Fruit fly (Drosophila melanogaster): Measurements from ENCODE around the gene CG4497.

dm6 chr2L:7148086-7148485, 46.3 kb downstream of the CG4497 start:
- TF ChIP-seq tai (GFP tag; optimal IDR thresholded peaks at IDR 0.05) (no peak), Dfd (GFP tag; optimal IDR thresholded peaks at IDR 0.05) (no peak)
